Fruit fly (Drosophila melanogaster): ENCODE data around the gene Spn27A.

The Spn27A gene

dm6 chr2L:6673211-6674012 is at the start of gene Spn27A:
Gene Spn27A (minus strand): TSS chr2L:6673347.
- TF ChIP-seq insv (optimal IDR thresholded peaks at IDR 0.05): no peak
- TF ChIP-seq psq (optimal IDR thresholded peaks at IDR 0.05): no peak
- TF ChIP-seq Myc (optimal IDR thresholded peaks at IDR 0.05): no peak
- no peak for TF ChIP-seq ttk (optimal IDR thresholded peaks at IDR 0.05)
- no peak for TF ChIP-seq h (optimal IDR thresholded peaks at IDR 0.05)
- TF ChIP-seq Sin3A (optimal IDR thresholded peaks at IDR 0.05): no peak

dm6 chr2L:6721710-6722109 is 48.6 kb upstream of the Spn27A start:
- TF ChIP-seq psq (optimal IDR thresholded peaks at IDR 0.05) (no peak), Sin3A (optimal IDR thresholded peaks at IDR 0.05) (no peak), Myc (optimal IDR thresholded peaks at IDR 0.05) (no peak), ttk (optimal IDR thresholded peaks at IDR 0.05) (no peak), h (optimal IDR thresholded peaks at IDR 0.05) (no peak), insv (optimal IDR thresholded peaks at IDR 0.05) (no peak)

dm6 chr2L:6717460-6717859 is 44.3 kb upstream of the Spn27A start, which contains the start of gene Aatf:
Gene Aatf (plus strand): TSS chr2L:6717625.
- TF ChIP-seq psq (optimal IDR thresholded peaks at IDR 0.05): no peak
- TF ChIP-seq insv (optimal IDR thresholded peaks at IDR 0.05): no peak
- TF ChIP-seq Sin3A (optimal IDR thresholded peaks at IDR 0.05): no peak
- TF ChIP-seq ttk (optimal IDR thresholded peaks at IDR 0.05): no peak
- TF ChIP-seq Myc (optimal IDR thresholded peaks at IDR 0.05): no peak
- TF ChIP-seq h (optimal IDR thresholded peaks at IDR 0.05): no peak

- no peak for TF ChIP-seq psq (optimal IDR thresholded peaks at IDR 0.05)
- TF ChIP-seq Sin3A (optimal IDR thresholded peaks at IDR 0.05): no peak
- TF ChIP-seq insv (optimal IDR thresholded peaks at IDR 0.05): no peak
- TF ChIP-seq Myc (optimal IDR thresholded peaks at IDR 0.05): no peak
- no peak for TF ChIP-seq h (optimal IDR thresholded peaks at IDR 0.05)
- no peak for TF ChIP-seq ttk (optimal IDR thresholded peaks at IDR 0.05)
Measured at dm6 chr2L:6716921-6717320, 43.8 kb upstream of the Spn27A start.

dm6 chr2L:6716182-6716770 is 43.1 kb upstream of the Spn27A start, which contains the start of gene AkhR:
Gene AkhR (minus strand): TSS chr2L:6716186.
- TF ChIP-seq h (optimal IDR thresholded peaks at IDR 0.05) (no peak), ttk (optimal IDR thresholded peaks at IDR 0.05) (no peak), psq (optimal IDR thresholded peaks at IDR 0.05) (no peak), Myc (optimal IDR thresholded peaks at IDR 0.05) (no peak), Sin3A (optimal IDR thresholded peaks at IDR 0.05) (no peak)

- no peak for TF ChIP-seq Sin3A (optimal IDR thresholded peaks at IDR 0.05)
- no peak for TF ChIP-seq ttk (optimal IDR thresholded peaks at IDR 0.05)
- no peak for TF ChIP-seq Myc (optimal IDR thresholded peaks at IDR 0.05)
- TF ChIP-seq h (optimal IDR thresholded peaks at IDR 0.05): no peak
- no peak for TF ChIP-seq insv (optimal IDR thresholded peaks at IDR 0.05)
- no peak for TF ChIP-seq psq (optimal IDR thresholded peaks at IDR 0.05)
Measured at dm6 chr2L:6708997-6709662, 36.0 kb upstream of the Spn27A start, which contains the start of gene Tsp. Gene Tsp (minus strand): TSS chr2L:6709086.

- no peak for TF ChIP-seq h (optimal IDR thresholded peaks at IDR 0.05)
- no peak for TF ChIP-seq insv (optimal IDR thresholded peaks at IDR 0.05)
- TF ChIP-seq psq (optimal IDR thresholded peaks at IDR 0.05): no peak
- TF ChIP-seq Sin3A (optimal IDR thresholded peaks at IDR 0.05): no peak
- no peak for TF ChIP-seq Myc (optimal IDR thresholded peaks at IDR 0.05)
- no peak for TF ChIP-seq ttk (optimal IDR thresholded peaks at IDR 0.05)
Measured at dm6 chr2L:6706368-6706919, 33.3 kb upstream of the Spn27A start.

dm6 chr2L:6705081-6705480 is 31.9 kb upstream of the Spn27A start:
- TF ChIP-seq insv (optimal IDR thresholded peaks at IDR 0.05): no peak
- no peak for TF ChIP-seq psq (optimal IDR thresholded peaks at IDR 0.05)
- TF ChIP-seq h (optimal IDR thresholded peaks at IDR 0.05): no peak
- no peak for TF ChIP-seq Sin3A (optimal IDR thresholded peaks at IDR 0.05)
- TF ChIP-seq Myc (optimal IDR thresholded peaks at IDR 0.05): no peak
- TF ChIP-seq ttk (optimal IDR thresholded peaks at IDR 0.05): no peak

dm6 chr2L:6701409-6702199 is 28.5 kb upstream of the Spn27A start:
- no peak for TF ChIP-seq h (optimal IDR thresholded peaks at IDR 0.05)
- no peak for TF ChIP-seq Sin3A (optimal IDR thresholded peaks at IDR 0.05)
- TF ChIP-seq insv (optimal IDR thresholded peaks at IDR 0.05): no peak
- no peak for TF ChIP-seq Myc (optimal IDR thresholded peaks at IDR 0.05)
- no peak for TF ChIP-seq psq (optimal IDR thresholded peaks at IDR 0.05)
- no peak for TF ChIP-seq ttk (optimal IDR thresholded peaks at IDR 0.05)

dm6 chr2L:6700742-6701141 is 27.6 kb upstream of the Spn27A start:
- TF ChIP-seq insv (optimal IDR thresholded peaks at IDR 0.05): no peak
- no peak for TF ChIP-seq Myc (optimal IDR thresholded peaks at IDR 0.05)
- TF ChIP-seq Sin3A (optimal IDR thresholded peaks at IDR 0.05): no peak
- TF ChIP-seq h (optimal IDR thresholded peaks at IDR 0.05): no peak
- TF ChIP-seq psq (optimal IDR thresholded peaks at IDR 0.05): no peak
- no peak for TF ChIP-seq ttk (optimal IDR thresholded peaks at IDR 0.05)

dm6 chr2L:6698387-6698786 is 25.2 kb upstream of the Spn27A start:
- TF ChIP-seq insv (optimal IDR thresholded peaks at IDR 0.05): no peak
- no peak for TF ChIP-seq Sin3A (optimal IDR thresholded peaks at IDR 0.05)
- TF ChIP-seq Myc (optimal IDR thresholded peaks at IDR 0.05): no peak
- no peak for TF ChIP-seq h (optimal IDR thresholded peaks at IDR 0.05)
- no peak for TF ChIP-seq ttk (optimal IDR thresholded peaks at IDR 0.05)
- no peak for TF ChIP-seq psq (optimal IDR thresholded peaks at IDR 0.05)
